Worm (Caenorhabditis elegans): Measurements from ENCODE around the gene emre-1.

Gene emre-1

ce11 chrX:14957176-14957575 lies 22.3 kb upstream of the emre-1 start:
- TF ChIP-seq nhr-23 (tag; optimal IDR thresholded peaks at IDR 0.05) = no peak
- no peak for TF ChIP-seq lin-11 (tag; optimal IDR thresholded peaks at IDR 0.05)
- TF ChIP-seq skn-1 (tag; optimal IDR thresholded peaks at IDR 0.05) = no peak
- no peak for TF ChIP-seq snpc-4 (tag; optimal IDR thresholded peaks at IDR 0.05)
- no peak for TF ChIP-seq unc-55 (GFP tag; optimal IDR thresholded peaks at IDR 0.05)
- TF ChIP-seq zag-1 (tag; optimal IDR thresholded peaks at IDR 0.05) = no peak
- TF ChIP-seq ztf-4 (tag; optimal IDR thresholded peaks at IDR 0.05) = no peak
- TF ChIP-seq alr-1 (tag; optimal IDR thresholded peaks at IDR 0.05) = no peak
- TF ChIP-seq mdl-1 (tag; optimal IDR thresholded peaks at IDR 0.05) = no peak
- no peak for TF ChIP-seq lin-39 (tag; optimal IDR thresholded peaks at IDR 0.05)
- TF ChIP-seq dmd-4 (tag; optimal IDR thresholded peaks at IDR 0.05) = no peak
- TF ChIP-seq ztf-11 (tag; optimal IDR thresholded peaks at IDR 0.05) = no peak
- no peak for TF ChIP-seq nhr-10 (tag; optimal IDR thresholded peaks at IDR 0.05)
- no peak for TF ChIP-seq Y55F3AM.14 (GFP tag; optimal IDR thresholded peaks at IDR 0.05)
- no peak for TF ChIP-seq nhr-129 (tag; optimal IDR thresholded peaks at IDR 0.05)
- no peak for TF ChIP-seq sma-3 (GFP tag; optimal IDR thresholded peaks at IDR 0.05)
- TF ChIP-seq unc-62 (GFP tag; optimal IDR thresholded peaks at IDR 0.05) = no peak
- TF ChIP-seq crh-2 (tag; optimal IDR thresholded peaks at IDR 0.05) = no peak

ce11 chrX:14958401-14958800 lies 21.1 kb upstream of the emre-1 start:
- TF ChIP-seq mbf-1 (tag; optimal IDR thresholded peaks at IDR 0.05) (no peak), nhr-11 (tag; optimal IDR thresholded peaks at IDR 0.05) (no peak), sem-4 (tag; optimal IDR thresholded peaks at IDR 0.05) (no peak), C34F6.9 (tag; optimal IDR thresholded peaks at IDR 0.05) (no peak), nhr-6 (tag; optimal IDR thresholded peaks at IDR 0.05) (no peak), F13H6.1 (tag; optimal IDR thresholded peaks at IDR 0.05) (no peak), ceh-16 (tag; optimal IDR thresholded peaks at IDR 0.05) (no peak), elt-3 (tag; optimal IDR thresholded peaks at IDR 0.05) (no peak), aly-2 (tag; optimal IDR thresholded peaks at IDR 0.05) (no peak), nhr-77 (tag; optimal IDR thresholded peaks at IDR 0.05) (no peak), nhr-129 (tag; optimal IDR thresholded peaks at IDR 0.05) (no peak), alr-1 (tag; optimal IDR thresholded peaks at IDR 0.05) (no peak), Y55F3AM.14 (GFP tag; optimal IDR thresholded peaks at IDR 0.05) (no peak), nhr-21 (tag; optimal IDR thresholded peaks at IDR 0.05) (no peak), peb-1 (tag; optimal IDR thresholded peaks at IDR 0.05) (no peak), nhr-23 (tag; optimal IDR thresholded peaks at IDR 0.05) (no peak), dmd-4 (tag; optimal IDR thresholded peaks at IDR 0.05) (no peak), ama-1 (optimal IDR thresholded peaks at IDR 0.05) (no peak), nhr-25 (tag; optimal IDR thresholded peaks at IDR 0.05) (no peak), ztf-1 (GFP tag; conservative IDR thresholded peaks at IDR 0.05) (no peak)

ce11 chrX:14959393-14960073 lies 20.0 kb upstream of the emre-1 start:
- no peak for TF ChIP-seq ceh-82 (tag; optimal IDR thresholded peaks at IDR 0.05)
- no peak for TF ChIP-seq blmp-1 (tag; optimal IDR thresholded peaks at IDR 0.05; ENCODE audit: insufficient read depth)
- TF ChIP-seq lin-39 (tag; optimal IDR thresholded peaks at IDR 0.05) = no peak
- no peak for TF ChIP-seq fos-1 (tag; optimal IDR thresholded peaks at IDR 0.05)
- no peak for TF ChIP-seq dmd-4 (tag; optimal IDR thresholded peaks at IDR 0.05)
- no peak for TF ChIP-seq nhr-21 (tag; optimal IDR thresholded peaks at IDR 0.05)
- no peak for TF ChIP-seq mab-5 (tag; optimal IDR thresholded peaks at IDR 0.05)
- TF ChIP-seq sma-9 (GFP tag; optimal IDR thresholded peaks at IDR 0.05) = no peak
- TF ChIP-seq sma-9 (tag; optimal IDR thresholded peaks at IDR 0.05) = no peak
- no peak for TF ChIP-seq alr-1 (tag; optimal IDR thresholded peaks at IDR 0.05)
- no peak for TF ChIP-seq R02D3.7 (tag; optimal IDR thresholded peaks at IDR 0.05)
- no peak for TF ChIP-seq C34F6.9 (tag; optimal IDR thresholded peaks at IDR 0.05)
- TF ChIP-seq nhr-6 (tag; optimal IDR thresholded peaks at IDR 0.05) = no peak
- TF ChIP-seq peb-1 (tag; optimal IDR thresholded peaks at IDR 0.05) = no peak
- TF ChIP-seq Y55F3AM.14 (GFP tag; optimal IDR thresholded peaks at IDR 0.05) = no peak
- no peak for TF ChIP-seq elt-1 (tag; optimal IDR thresholded peaks at IDR 0.05)
- no peak for TF ChIP-seq elt-3 (tag; optimal IDR thresholded peaks at IDR 0.05)
- TF ChIP-seq lsy-2 (tag; optimal IDR thresholded peaks at IDR 0.05) = no peak
- no peak for TF ChIP-seq ztf-1 (GFP tag; conservative IDR thresholded peaks at IDR 0.05)
- TF ChIP-seq unc-62 (GFP tag; optimal IDR thresholded peaks at IDR 0.05) = no peak
